Worm (Caenorhabditis elegans) whole organism, L4/young adult: ENCODE data around the gene K10C2.2.

Source experiments
- W03F9.2 ChIP-seq: fragments of 150-350 bp; optimal IDR thresholded peaks from 2 replicates; lab custom pipeline; 2014; ENCODE audit warnings: missing biosample characterization, missing genetic modification characterization
- him-1 ChIP-seq: sonication (generic microtip); optimal IDR thresholded peaks from 2 replicates; lab custom pipeline; 2016; ENCODE audit warnings: missing genotype, missing genetic modification reagents, missing genetic modification characterization, missing compliant biosample characterization

ce11 chrX:6476540-6476939 lies 43.0 kb upstream of the K10C2.2 start, which contains the start of gene C15B12.1:
- TF ChIP-seq him-1 (tag; lab: Kevin White, UChicago) (no peak), W03F9.2 (tag; lab: Kevin White, UChicago) (no peak)
